Fruit fly (Drosophila melanogaster) whole organism, adult: Measurements from ENCODE around the gene Cpr65Aw.

Source experiments
- CG11617 ChIP-seq: fragments of 200-800 bp; sonication (Bioruptor generic); optimal IDR thresholded peaks from 2 replicates; lab custom pipeline; 2017; ENCODE audit warnings: mild to moderate bottlenecking, missing biosample characterization, missing genetic modification reagents, missing genetic modification characterization
- CG12768 ChIP-seq: fragments of 200-800 bp; sonication (Bioruptor generic); optimal IDR thresholded peaks from 2 replicates; lab custom pipeline; 2017; ENCODE audit warnings: missing biosample characterization, missing genetic modification characterization, mild to moderate bottlenecking, moderate library complexity, missing genetic modification reagents
- CG14711 ChIP-seq: fragments of 200-800 bp; sonication (Bioruptor generic); optimal IDR thresholded peaks from 2 replicates; lab custom pipeline; 2018; ENCODE audit warnings: missing biosample characterization, mild to moderate bottlenecking, missing genetic modification characterization, moderate library complexity
- CG1620 ChIP-seq: fragments of 200-800 bp; sonication (Bioruptor generic); optimal IDR thresholded peaks from 2 replicates; lab custom pipeline; 2016; ENCODE audit warnings: missing biosample characterization, missing genetic modification characterization
- CG33017 ChIP-seq: fragments of 200-800 bp; sonication (Bioruptor generic); optimal IDR thresholded peaks from 2 replicates; lab custom pipeline; 2018; ENCODE audit warnings: missing biosample characterization, mild to moderate bottlenecking, missing genetic modification characterization, moderate library complexity
- CG5204 ChIP-seq: fragments of 200-800 bp; sonication (Bioruptor generic); optimal IDR thresholded peaks from 2 replicates; lab custom pipeline; 2016; ENCODE audit warnings: missing biosample characterization, missing genetic modification characterization
- CG7045 ChIP-seq: fragments of 200-800 bp; sonication (Bioruptor generic); optimal IDR thresholded peaks from 2 replicates; lab custom pipeline; 2017; ENCODE audit warnings: missing biosample characterization, mild to moderate bottlenecking, missing genetic modification characterization
- CG7101 ChIP-seq: fragments of 200-800 bp; sonication (Bioruptor generic); optimal IDR thresholded peaks from 2 replicates; lab custom pipeline; 2018; ENCODE audit warnings: missing biosample characterization, mild to moderate bottlenecking, missing genetic modification characterization, moderate library complexity
- Clk ChIP-seq: fragments of 200-800 bp; sonication (Bioruptor generic); optimal IDR thresholded peaks from 2 replicates; lab custom pipeline; 2017; ENCODE audit warnings: missing biosample characterization, missing genetic modification characterization
- Crg-1 ChIP-seq: fragments of 200-800 bp; sonication (Bioruptor generic); optimal IDR thresholded peaks from 2 replicates; lab custom pipeline; 2016; ENCODE audit warnings: missing biosample characterization, missing genetic modification characterization
- Hr96 ChIP-seq: fragments of 200-800 bp; sonication (Bioruptor generic); optimal IDR thresholded peaks from 2 replicates; lab custom pipeline; 2016; ENCODE audit warnings: missing biosample characterization, missing genetic modification characterization
- Mnt ChIP-seq: fragments of 200-800 bp; sonication (Bioruptor generic); optimal IDR thresholded peaks from 2 replicates; lab custom pipeline; 2016; ENCODE audit warnings: missing biosample characterization, mild to moderate bottlenecking, missing genetic modification characterization
- bab1 ChIP-seq: fragments of 200-800 bp; sonication (Bioruptor generic); optimal IDR thresholded peaks from 3 replicates; lab custom pipeline; 2019; ENCODE audit warnings: missing biosample characterization, mild to moderate bottlenecking, missing genetic modification characterization, moderate library complexity
- cic ChIP-seq: fragments of 200-800 bp; sonication (Bioruptor generic); optimal IDR thresholded peaks from 2 replicates; lab custom pipeline; 2017; ENCODE audit warnings: missing biosample characterization, mild to moderate bottlenecking, missing genetic modification characterization, moderate library complexity
- cnc ChIP-seq, 2 experiments: fragments of >200 bp; optimal IDR thresholded peaks; 2 replicates each; lab custom pipeline; 2017
- kay ChIP-seq: fragments of 200-800 bp; sonication (Bioruptor generic); peaks from one replicate; lab custom pipeline; 2016; ENCODE audit warnings: missing biosample characterization, missing genetic modification characterization, borderline replicate concordance
- ovo ChIP-seq: fragments of 200-800 bp; sonication (Bioruptor generic); optimal IDR thresholded peaks from 2 replicates; lab custom pipeline; 2016; ENCODE audit warnings: missing biosample characterization, missing genetic modification characterization
- pad ChIP-seq: fragments of 200-800 bp; sonication (Bioruptor generic); optimal IDR thresholded peaks from 3 replicates; lab custom pipeline; 2017; ENCODE audit warnings: missing biosample characterization, missing genetic modification characterization, mild to moderate bottlenecking, moderate library complexity, missing genetic modification reagents
- tj ChIP-seq: fragments of 200-800 bp; sonication (Bioruptor generic); optimal IDR thresholded peaks from 3 replicates; lab custom pipeline; 2017; ENCODE audit warnings: missing biosample characterization, mild to moderate bottlenecking, missing genetic modification characterization, moderate library complexity
- toe ChIP-seq: fragments of 200-800 bp; sonication (Bioruptor generic); optimal IDR thresholded peaks from 2 replicates; lab custom pipeline; 2016; ENCODE audit warnings: missing biosample characterization, missing genetic modification characterization

Gene Cpr65Aw

dm6 chr3L:6129591-6129990 is 12.6 kb downstream of the Cpr65Aw start:
- no peak for TF ChIP-seq bab1 (GFP tag; lab: Kevin White, UChicago)
- no peak for TF ChIP-seq toe
- no peak for TF ChIP-seq CG7045 (GFP tag; lab: Kevin White, UChicago)
- no peak for TF ChIP-seq kay (GFP tag; lab: Kevin White, UChicago)
- no peak for TF ChIP-seq Crg-1 (GFP tag; lab: Kevin White, UChicago)
- no peak for TF ChIP-seq Hr96
- no peak for TF ChIP-seq CG1620 (GFP tag; lab: Kevin White, UChicago)
- no peak for TF ChIP-seq Clk (GFP tag; lab: Kevin White, UChicago)
- TF ChIP-seq tj, result no peak
- no peak for TF ChIP-seq CG5204 (GFP tag; lab: Kevin White, UChicago)
- TF ChIP-seq CG11617 (GFP tag; lab: Kevin White, UChicago), result no peak
- no peak for TF ChIP-seq CG12768 (GFP tag; lab: Kevin White, UChicago)
- TF ChIP-seq CG33017 (tag; lab: Kevin White, UChicago), result no peak
- TF ChIP-seq pad (GFP tag; lab: Kevin White, UChicago), result no peak
- no peak for TF ChIP-seq CG7101 (tag; lab: Kevin White, UChicago)
- TF ChIP-seq CG14711 (tag; lab: Kevin White, UChicago), result no peak
- no peak for TF ChIP-seq cic (GFP tag; lab: Kevin White, UChicago)
- TF ChIP-seq ovo (GFP tag; lab: Kevin White, UChicago), result no peak
- TF ChIP-seq Mnt (GFP tag; lab: Kevin White, UChicago), result no peak

dm6 chr3L:6125409-6125689 is 16.9 kb downstream of the Cpr65Aw start:
- TF ChIP-seq CG12768 (GFP tag; lab: Kevin White, UChicago) (no peak), pad (GFP tag; lab: Kevin White, UChicago) (no peak)

- TF ChIP-seq bab1 (GFP tag; lab: Kevin White, UChicago) (no peak), CG1620 (GFP tag; lab: Kevin White, UChicago) (no peak), Mnt (GFP tag; lab: Kevin White, UChicago) (no peak), cnc (optimal IDR thresholded peaks at IDR 0.05; lab: Kevin White, UChicago) (no peak), CG14711 (tag; lab: Kevin White, UChicago) (no peak), CG7045 (GFP tag; lab: Kevin White, UChicago) (peak; percentile 20), ovo (GFP tag; lab: Kevin White, UChicago) (no peak), Hr96 (peak; percentile 47), toe (peak; percentile 12), pad (GFP tag; lab: Kevin White, UChicago) (no peak), CG11617 (GFP tag; lab: Kevin White, UChicago) (no peak), CG33017 (tag; lab: Kevin White, UChicago) (no peak), Clk (GFP tag; lab: Kevin White, UChicago) (no peak)
Measured at dm6 chr3L:6124616-6125408, 17.4 kb downstream of the Cpr65Aw start.

DNA sequence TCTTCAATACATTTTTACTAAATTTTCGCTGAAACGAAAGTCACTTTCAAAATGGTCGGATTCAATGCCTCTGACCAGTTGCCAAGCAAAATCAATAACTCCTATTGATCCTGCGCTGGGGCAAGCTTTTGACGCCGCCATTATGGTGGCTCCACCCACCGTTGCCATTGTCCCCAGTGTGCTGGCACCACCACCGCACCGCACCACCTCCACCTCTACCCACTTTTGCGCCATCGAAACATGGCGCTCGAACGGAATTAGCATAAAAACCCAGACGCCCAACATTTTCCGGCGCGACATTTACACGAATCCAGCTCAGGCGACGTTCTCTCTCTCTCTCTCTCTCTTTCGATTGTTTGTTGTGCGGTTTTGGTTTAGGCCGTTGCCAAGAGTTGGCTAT is 25.3 kb downstream of the Cpr65Aw start:
- TF ChIP-seq Mnt (GFP tag; lab: Kevin White, UChicago) (no peak), bab1 (GFP tag; lab: Kevin White, UChicago) (no peak), Clk (GFP tag; lab: Kevin White, UChicago) (no peak), Hr96 (no peak), CG11617 (GFP tag; lab: Kevin White, UChicago) (no peak), CG1620 (GFP tag; lab: Kevin White, UChicago) (no peak), CG12768 (GFP tag; lab: Kevin White, UChicago) (no peak), CG7101 (tag; lab: Kevin White, UChicago) (no peak), ovo (GFP tag; lab: Kevin White, UChicago) (no peak), cnc (optimal IDR thresholded peaks at IDR 0.05; lab: Kevin White, UChicago) (no peak), pad (GFP tag; lab: Kevin White, UChicago) (no peak), Crg-1 (GFP tag; lab: Kevin White, UChicago) (no peak), cic (GFP tag; lab: Kevin White, UChicago) (no peak), tj (no peak), toe (no peak), kay (GFP tag; lab: Kevin White, UChicago) (no peak), CG5204 (GFP tag; lab: Kevin White, UChicago) (no peak), CG14711 (tag; lab: Kevin White, UChicago) (no peak), CG33017 (tag; lab: Kevin White, UChicago) (no peak)

DNA sequence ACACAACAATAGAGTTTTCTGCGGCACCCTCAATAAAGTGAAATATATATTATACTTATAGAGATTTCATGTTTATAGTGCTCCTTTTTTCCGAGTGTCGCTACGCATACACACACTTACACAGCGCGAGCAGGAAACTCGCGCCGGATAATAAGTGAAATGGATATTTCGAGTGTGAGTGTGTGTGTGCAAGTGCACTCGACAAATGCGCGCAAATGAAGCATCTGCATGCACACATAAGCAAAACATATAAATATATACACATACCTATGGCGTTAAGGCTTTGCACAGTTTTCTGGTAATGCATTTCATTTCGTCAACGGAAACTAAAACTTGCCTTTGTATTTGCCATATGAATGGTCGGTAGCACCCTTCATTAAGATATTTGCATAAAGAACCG is 26.7 kb downstream of the Cpr65Aw start:
- TF ChIP-seq toe (no peak), Clk (GFP tag; lab: Kevin White, UChicago) (no peak), pad (GFP tag; lab: Kevin White, UChicago) (no peak), Mnt (GFP tag; lab: Kevin White, UChicago) (no peak), bab1 (GFP tag; lab: Kevin White, UChicago) (no peak)

- TF ChIP-seq CG1620 (GFP tag; lab: Kevin White, UChicago) (no peak), tj (no peak), cnc (optimal IDR thresholded peaks at IDR 0.05; lab: Kevin White, UChicago) (no peak), toe (no peak), cic (GFP tag; lab: Kevin White, UChicago) (no peak), CG7101 (tag; lab: Kevin White, UChicago) (no peak), ovo (GFP tag; lab: Kevin White, UChicago) (no peak), CG7045 (GFP tag; lab: Kevin White, UChicago) (no peak), CG14711 (tag; lab: Kevin White, UChicago) (no peak)
Measured at dm6 chr3L:6111458-6111857, 30.8 kb downstream of the Cpr65Aw start.
